Fruit fly (Drosophila melanogaster): ENCODE results near the gene pdgy.

pdgy gene

dm6 chrX:14922396-14923276 is 30.7 kb downstream of the pdgy start (continued):
- TF ChIP-seq CG32006 (GFP tag; optimal IDR thresholded peaks at IDR 0.05): peak; percentile 73
- TF ChIP-seq Eip93F (GFP tag; optimal IDR thresholded peaks at IDR 0.05): no peak
- TF ChIP-seq dsx (GFP tag; optimal IDR thresholded peaks at IDR 0.05; ENCODE audit: poor library complexity, severe bottlenecking): peak; percentile 8
- TF ChIP-seq OdsH (GFP tag; optimal IDR thresholded peaks at IDR 0.05): peak; percentile 10
- TF ChIP-seq Eip75B (GFP tag; optimal IDR thresholded peaks at IDR 0.05): peak; percentile 25
- TF ChIP-seq Blimp-1 (GFP tag; optimal IDR thresholded peaks at IDR 0.05): no peak
- TF ChIP-seq eg (GFP tag; IDR thresholded peaks at IDR 0.05): peak; percentile 66
- TF ChIP-seq Hr39 (GFP tag; optimal IDR thresholded peaks at IDR 0.05): peak; percentile 27
- peak; percentile 32 for TF ChIP-seq Met (GFP tag; optimal IDR thresholded peaks at IDR 0.05)
- peak; percentile 27 for TF ChIP-seq Sox14 (GFP tag; optimal IDR thresholded peaks at IDR 0.05)
- TF ChIP-seq CG10631 (GFP tag; optimal IDR thresholded peaks at IDR 0.05): peak; percentile 55
- peak in 1 of 2 experiments; percentile 28 for TF ChIP-seq ss (GFP tag; optimal IDR thresholded peaks at IDR 0.05)
- peak; percentile 39 for TF ChIP-seq CG6808 (GFP tag; optimal IDR thresholded peaks at IDR 0.05)
- peak; percentile 60 for TF ChIP-seq CG15336 (GFP tag; IDR thresholded peaks at IDR 0.05)
- TF ChIP-seq CG3919 (GFP tag; optimal IDR thresholded peaks at IDR 0.05): peak; percentile 10
- TF ChIP-seq Lpt (GFP tag; optimal IDR thresholded peaks at IDR 0.05): peak; percentile 36
- TF ChIP-seq salr (GFP tag; optimal IDR thresholded peaks at IDR 0.05): peak in 1 of 2 experiments; percentile 47
- peak; percentile 65 for TF ChIP-seq svp (GFP tag)
- peak; percentile 65 for TF ChIP-seq CG6276 (GFP tag; optimal IDR thresholded peaks at IDR 0.05)
- peak; percentile 35 for TF ChIP-seq acj6 (GFP tag; optimal IDR thresholded peaks at IDR 0.05)
- peak; percentile 24 for TF ChIP-seq Smox (GFP tag; optimal IDR thresholded peaks at IDR 0.05)
- TF ChIP-seq topi (GFP tag; optimal IDR thresholded peaks at IDR 0.05): peak; percentile 43
- TF ChIP-seq CG6163 (GFP tag; IDR thresholded peaks at IDR 0.05): 0 out of 3 replicates have a peak, but pooled peaks have one; percentile 39

DNA sequence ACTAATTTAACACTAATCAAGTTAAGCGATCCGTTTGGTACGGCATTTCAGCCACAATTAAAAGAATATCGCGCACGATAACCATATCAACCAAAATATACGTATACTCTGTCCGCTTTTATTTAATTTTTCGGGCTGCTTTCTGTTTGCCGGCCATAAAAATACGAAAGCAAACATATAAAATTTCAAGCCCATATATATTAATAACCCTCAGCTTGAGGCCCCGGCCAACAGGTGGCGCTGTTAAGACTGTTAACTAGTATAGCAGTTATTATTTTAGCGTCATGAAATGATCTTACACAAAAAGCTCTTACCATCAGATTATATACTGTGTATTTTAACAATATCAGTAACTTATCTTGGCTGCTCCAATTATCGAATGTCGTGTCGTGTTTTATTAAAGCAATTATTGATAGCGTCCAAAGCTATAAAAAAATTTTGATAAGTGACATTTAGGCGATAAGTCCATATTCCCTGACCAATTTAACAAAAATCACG is 34.5 kb downstream of the pdgy start, which contains the start of gene Eo:
Gene Eo, minus strand, starts transcription at position 51 of the 498 bp plus-strand sequence.
- peak; percentile 20 for TF ChIP-seq Eip78C (GFP tag)
- TF ChIP-seq CG11294 (GFP tag; IDR thresholded peaks at IDR 0.05): no peak
- no peak for TF ChIP-seq ss (GFP tag; optimal IDR thresholded peaks at IDR 0.05)
- no peak for TF ChIP-seq CG9139 (GFP tag; optimal IDR thresholded peaks at IDR 0.05)
- TF ChIP-seq vri (GFP tag; optimal IDR thresholded peaks at IDR 0.05): peak; percentile 52
- TF ChIP-seq CG10669 (GFP tag; optimal IDR thresholded peaks at IDR 0.05): no peak
- no peak for TF ChIP-seq CG6276 (GFP tag; optimal IDR thresholded peaks at IDR 0.05)
- peak; percentile 57 for TF ChIP-seq fkh (GFP tag; optimal IDR thresholded peaks at IDR 0.05)

DNA sequence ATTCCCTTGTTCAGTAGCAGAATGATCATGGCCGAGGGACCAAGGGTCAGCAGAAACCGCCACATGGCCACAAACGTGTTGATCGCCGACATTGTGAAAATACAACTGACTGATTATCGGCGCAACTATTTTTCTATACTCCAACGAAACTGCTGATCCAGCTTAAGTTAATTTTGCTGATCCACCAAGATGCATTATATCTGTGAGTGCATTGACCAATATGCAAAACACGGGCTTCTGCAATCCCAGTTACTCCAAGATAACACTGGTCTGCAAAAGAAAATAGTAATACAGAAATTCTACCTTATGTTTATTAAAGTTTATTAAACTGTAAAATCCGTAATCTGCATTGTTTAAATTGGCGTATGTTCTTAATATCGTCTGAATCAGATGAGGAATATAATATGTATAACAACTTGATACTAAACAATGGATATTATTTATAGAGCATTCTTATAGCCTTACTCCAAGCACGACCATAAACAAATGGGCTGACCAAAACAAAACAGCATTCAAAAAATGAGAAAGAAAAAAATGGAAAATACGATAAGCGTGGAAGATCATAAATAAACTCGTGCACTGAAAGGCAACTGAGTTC is 39.5 kb downstream of the pdgy start, which contains the start of gene CG12398:
Gene CG12398, minus strand, starts transcription at position 107 of the 598 bp plus-strand sequence.
- no peak for TF ChIP-seq CG31627 (GFP tag; optimal IDR thresholded peaks at IDR 0.05)
- TF ChIP-seq topi (GFP tag; optimal IDR thresholded peaks at IDR 0.05): no peak
- no peak for TF ChIP-seq CG8119 (GFP tag; IDR thresholded peaks at IDR 0.05)
- no peak for TF ChIP-seq fd85E (GFP tag; optimal IDR thresholded peaks at IDR 0.05)
- no peak for TF ChIP-seq Ets96B (tag; optimal IDR thresholded peaks at IDR 0.05)
- TF ChIP-seq svp (GFP tag): no peak
- TF ChIP-seq CG8632 (GFP tag; optimal IDR thresholded peaks at IDR 0.05): no peak
- TF ChIP-seq CG3919 (GFP tag; optimal IDR thresholded peaks at IDR 0.05): no peak
- no peak for TF ChIP-seq Sox102F (GFP tag; optimal IDR thresholded peaks at IDR 0.05)
- TF ChIP-seq CG16779 (tag; optimal IDR thresholded peaks at IDR 0.05): no peak
- no peak for TF ChIP-seq net (GFP tag; optimal IDR thresholded peaks at IDR 0.05)
- TF ChIP-seq Smox (GFP tag; optimal IDR thresholded peaks at IDR 0.05): no peak
- no peak for TF ChIP-seq dac (GFP tag; optimal IDR thresholded peaks at IDR 0.05)
- TF ChIP-seq CG15336 (GFP tag; IDR thresholded peaks at IDR 0.05): no peak
- TF ChIP-seq spab (GFP tag; optimal IDR thresholded peaks at IDR 0.05): no peak
